Worm (Caenorhabditis elegans) whole organism, mixed stage, embryonic: ENCODE data around the gene sqst-1.

Source experiments
- M03D4.4 ChIP-seq: sonication (generic microtip); optimal IDR thresholded peaks from 2 replicates; lab custom pipeline; 2017; ENCODE audit warnings: mild to moderate bottlenecking, missing genetic modification characterization, missing compliant biosample characterization
- bed-3 ChIP-seq: fragments of 200-800 bp; sonication (Bioruptor generic); optimal IDR thresholded peaks from 3 replicates; lab custom pipeline; 2018; ENCODE audit warnings: mild to moderate bottlenecking, missing genetic modification characterization, moderate library complexity, missing compliant biosample characterization
- blmp-1 ChIP-seq: fragments of 150-350 bp; optimal IDR thresholded peaks from 2 replicates; lab custom pipeline; 2014; ENCODE audit warnings: missing biosample characterization, missing genetic modification characterization
- ceh-39 ChIP-seq: fragments of 150-350 bp; optimal IDR thresholded peaks from 2 replicates; lab custom pipeline; 2014; ENCODE audit warnings: missing biosample characterization, missing genetic modification characterization
- ceh-43 ChIP-seq: fragments of 200-800 bp; sonication (Bioruptor generic); optimal IDR thresholded peaks from 2 replicates; lab custom pipeline; 2018; ENCODE audit warnings: mild to moderate bottlenecking, missing genetic modification characterization, moderate library complexity, missing compliant biosample characterization
- ceh-83 ChIP-seq: fragments of 200-800 bp; sonication (Bioruptor generic); optimal IDR thresholded peaks from 2 replicates; lab custom pipeline; 2018; ENCODE audit warnings: mild to moderate bottlenecking, missing genetic modification characterization, missing compliant biosample characterization
- cnd-1 ChIP-seq: fragments of 200-800 bp; sonication (Bioruptor generic); optimal IDR thresholded peaks from 2 replicates; lab custom pipeline; 2018; ENCODE audit warnings: mild to moderate bottlenecking, missing genetic modification characterization, missing compliant biosample characterization
- drap-1 ChIP-seq: fragments of 200-800 bp; sonication (Bioruptor generic); optimal IDR thresholded peaks from 3 replicates; lab custom pipeline; 2018; ENCODE audit warnings: mild to moderate bottlenecking, missing genetic modification characterization, missing compliant biosample characterization
- elt-1 ChIP-seq: sonication (generic microtip); optimal IDR thresholded peaks from 2 replicates; lab custom pipeline; 2017; ENCODE audit warnings: missing genetic modification characterization, mild to moderate bottlenecking, missing compliant biosample characterization, antibody characterized with exemption, moderate library complexity, borderline replicate concordance; ENCODE audit not compliant: insufficient read depth
- elt-3 ChIP-seq: fragments of 150-350 bp; optimal IDR thresholded peaks from 2 replicates; lab custom pipeline; 2014; ENCODE audit warnings: missing biosample characterization, missing genetic modification characterization
- flh-1 ChIP-seq: fragments of 200-800 bp; sonication (Bioruptor generic); optimal IDR thresholded peaks from 2 replicates; lab custom pipeline; 2018; ENCODE audit warnings: mild to moderate bottlenecking, missing genetic modification characterization, moderate library complexity, missing compliant biosample characterization
- hlh-1 ChIP-seq: fragments of 150-350 bp; optimal IDR thresholded peaks from 2 replicates; lab custom pipeline; 2014; ENCODE audit warnings: missing biosample characterization, missing genetic modification reagents, missing genetic modification characterization
- lin-13 ChIP-seq: fragments of 150-350 bp; optimal IDR thresholded peaks from 2 replicates; lab custom pipeline; 2014; ENCODE audit warnings: missing biosample characterization, missing genetic modification characterization
- lin-32 ChIP-seq: fragments of 200-800 bp; sonication (Bioruptor generic); optimal IDR thresholded peaks from 2 replicates; lab custom pipeline; 2018; ENCODE audit warnings: mild to moderate bottlenecking, missing genetic modification characterization, missing compliant biosample characterization
- lsy-2 ChIP-seq: fragments of 150-350 bp; optimal IDR thresholded peaks from 2 replicates; lab custom pipeline; 2014; ENCODE audit warnings: missing biosample characterization, missing genetic modification characterization
- mep-1 ChIP-seq: fragments of 150-350 bp; optimal IDR thresholded peaks from 2 replicates; lab custom pipeline; 2017; ENCODE audit warnings: missing biosample characterization, missing genetic modification reagents, missing genetic modification characterization, inconsistent platforms
- nhr-12 ChIP-seq: fragments of 150-350 bp; optimal IDR thresholded peaks from 2 replicates; lab custom pipeline; 2014; ENCODE audit warnings: missing biosample characterization, missing genetic modification characterization
- nhr-2 ChIP-seq: fragments of 150-350 bp; optimal IDR thresholded peaks from 2 replicates; lab custom pipeline; 2014; ENCODE audit warnings: missing biosample characterization, missing genetic modification characterization
- nhr-237 ChIP-seq: fragments of 150-350 bp; optimal IDR thresholded peaks from 2 replicates; lab custom pipeline; 2014; ENCODE audit warnings: missing biosample characterization, missing genetic modification characterization
- nhr-76 ChIP-seq: sonication (generic microtip); optimal IDR thresholded peaks from 2 replicates; lab custom pipeline; 2017; ENCODE audit warnings: missing biosample characterization, missing genetic modification characterization
- pha-4 ChIP-seq: fragments of 150-350 bp; optimal IDR thresholded peaks from 2 replicates; lab custom pipeline; 2018; ENCODE audit warnings: missing biosample characterization, missing genetic modification reagents, missing genetic modification characterization
- sem-2 ChIP-seq: fragments of 200-800 bp; sonication (Bioruptor generic); optimal IDR thresholded peaks from 2 replicates; lab custom pipeline; 2018; ENCODE audit warnings: mild to moderate bottlenecking, missing genetic modification characterization, missing compliant biosample characterization
- snpc-4 ChIP-seq: fragments of 150-350 bp; optimal IDR thresholded peaks from 2 replicates; lab custom pipeline; 2014; ENCODE audit warnings: missing biosample characterization, missing genetic modification characterization
- sptf-1 ChIP-seq: sonication (generic microtip); optimal IDR thresholded peaks from 2 replicates; lab custom pipeline; 2017; ENCODE audit warnings: mild to moderate bottlenecking, missing genetic modification characterization, moderate library complexity, missing compliant biosample characterization
- tbx-8 ChIP-seq: fragments of 200-800 bp; sonication (Bioruptor generic); optimal IDR thresholded peaks from 2 replicates; lab custom pipeline; 2018; ENCODE audit warnings: mild to moderate bottlenecking, missing genetic modification characterization, moderate library complexity, missing compliant biosample characterization
- unc-120 ChIP-seq: sonication (generic microtip); optimal IDR thresholded peaks from 2 replicates; lab custom pipeline; 2017; ENCODE audit warnings: missing genetic modification characterization, missing compliant biosample characterization; ENCODE audit not compliant: poor library complexity, severe bottlenecking
- unc-39 ChIP-seq: fragments of 150-350 bp; optimal IDR thresholded peaks from 2 replicates; lab custom pipeline; 2014; ENCODE audit warnings: missing biosample characterization, missing genetic modification characterization
- unc-62 ChIP-seq: fragments of 150-350 bp; optimal IDR thresholded peaks from 2 replicates; lab custom pipeline; 2014; ENCODE audit warnings: missing biosample characterization, missing genetic modification reagents, missing genetic modification characterization
- zip-8 ChIP-seq: fragments of 150-350 bp; optimal IDR thresholded peaks from 2 replicates; lab custom pipeline; 2014; ENCODE audit warnings: missing biosample characterization, missing genetic modification characterization
- ztf-11 ChIP-seq: fragments of 150-350 bp; optimal IDR thresholded peaks from 2 replicates; lab custom pipeline; 2014; ENCODE audit warnings: missing biosample characterization, missing genetic modification characterization

Gene sqst-1

DNA sequence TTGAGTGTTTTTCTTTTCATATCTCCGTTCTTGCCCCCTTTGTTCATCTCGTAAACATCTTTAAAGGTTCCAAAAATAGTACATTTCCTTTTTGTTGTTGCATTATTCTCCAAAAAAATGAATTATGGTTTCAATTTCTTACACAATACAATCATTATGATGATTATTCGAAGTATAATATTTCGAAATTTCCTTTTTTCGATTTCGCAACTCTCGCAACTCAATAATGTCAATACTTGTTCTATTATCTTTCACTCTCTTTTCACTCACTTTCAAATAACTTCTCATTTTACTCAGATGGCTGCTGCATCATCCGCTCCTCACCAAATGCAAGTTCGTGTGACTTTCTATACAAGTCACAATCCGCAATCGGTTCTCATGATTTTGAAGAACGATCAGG lies at the start of gene sqst-1:
Gene sqst-1 (plus strand): TSS at position 298 of the 400 bp plus-strand sequence.
- no peak for TF ChIP-seq mep-1 (tag; lab: Kevin White, UChicago)
- no peak for TF ChIP-seq ztf-11 (tag; lab: Kevin White, UChicago)
- TF ChIP-seq sem-2 (GFP tag; lab: Kevin White, UChicago), result no peak
- no peak for TF ChIP-seq lsy-2 (tag; lab: Kevin White, UChicago)
- TF ChIP-seq M03D4.4, result no peak
- no peak for TF ChIP-seq elt-1 (tag; lab: Kevin White, UChicago)
- TF ChIP-seq unc-39 (tag; lab: Kevin White, UChicago), result no peak
- TF ChIP-seq lin-32 (GFP tag; lab: Kevin White, UChicago), result no peak
- no peak for TF ChIP-seq blmp-1 (tag; lab: Kevin White, UChicago)
- TF ChIP-seq elt-3, result no peak
- TF ChIP-seq sptf-1 (tag; lab: Kevin White, UChicago), result no peak
- no peak for TF ChIP-seq lin-13
- TF ChIP-seq flh-1 (GFP tag; lab: Kevin White, UChicago), result no peak
- TF ChIP-seq nhr-76, result no peak
- TF ChIP-seq bed-3 (GFP tag; lab: Kevin White, UChicago), result no peak
- TF ChIP-seq tbx-8 (GFP tag; lab: Kevin White, UChicago), result no peak
- TF ChIP-seq ceh-43 (GFP tag; lab: Kevin White, UChicago), result no peak
- TF ChIP-seq cnd-1 (tag; lab: Kevin White, UChicago), result no peak
- TF ChIP-seq pha-4, result no peak
- TF ChIP-seq hlh-1, result no peak

DNA sequence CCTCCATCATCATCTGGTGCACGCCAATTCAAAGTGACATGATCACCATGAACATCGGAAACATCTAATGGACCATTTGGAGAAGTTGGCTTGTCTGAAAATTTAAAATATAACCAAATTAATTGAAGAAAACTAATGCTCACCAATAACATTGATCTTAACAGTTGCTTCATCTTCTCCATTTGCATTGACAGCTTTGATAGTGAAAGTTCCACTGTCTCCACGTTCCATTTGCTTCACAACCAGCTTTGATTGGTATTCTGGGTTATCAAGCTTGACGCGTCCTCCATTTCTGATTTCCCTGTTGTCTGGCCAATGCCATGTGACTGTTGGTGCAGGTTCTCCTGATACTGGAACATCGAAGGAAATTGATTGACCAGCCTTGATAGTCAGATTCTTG lies 47.7 kb upstream of the sqst-1 start:
- TF ChIP-seq nhr-2 (tag; lab: Kevin White, UChicago) (no peak), tbx-8 (GFP tag; lab: Kevin White, UChicago) (no peak), bed-3 (GFP tag; lab: Kevin White, UChicago) (no peak), nhr-76 (no peak), lin-32 (GFP tag; lab: Kevin White, UChicago) (no peak), sem-2 (GFP tag; lab: Kevin White, UChicago) (no peak), lsy-2 (tag; lab: Kevin White, UChicago) (no peak), nhr-237 (tag; lab: Kevin White, UChicago) (no peak), elt-1 (tag; lab: Kevin White, UChicago) (no peak), drap-1 (GFP tag; lab: Kevin White, UChicago) (no peak), unc-120 (tag; lab: Kevin White, UChicago) (no peak), ztf-11 (tag; lab: Kevin White, UChicago) (no peak), ceh-83 (GFP tag; lab: Kevin White, UChicago) (no peak), blmp-1 (tag; lab: Kevin White, UChicago) (no peak), ceh-39 (tag; lab: Kevin White, UChicago) (no peak)

DNA sequence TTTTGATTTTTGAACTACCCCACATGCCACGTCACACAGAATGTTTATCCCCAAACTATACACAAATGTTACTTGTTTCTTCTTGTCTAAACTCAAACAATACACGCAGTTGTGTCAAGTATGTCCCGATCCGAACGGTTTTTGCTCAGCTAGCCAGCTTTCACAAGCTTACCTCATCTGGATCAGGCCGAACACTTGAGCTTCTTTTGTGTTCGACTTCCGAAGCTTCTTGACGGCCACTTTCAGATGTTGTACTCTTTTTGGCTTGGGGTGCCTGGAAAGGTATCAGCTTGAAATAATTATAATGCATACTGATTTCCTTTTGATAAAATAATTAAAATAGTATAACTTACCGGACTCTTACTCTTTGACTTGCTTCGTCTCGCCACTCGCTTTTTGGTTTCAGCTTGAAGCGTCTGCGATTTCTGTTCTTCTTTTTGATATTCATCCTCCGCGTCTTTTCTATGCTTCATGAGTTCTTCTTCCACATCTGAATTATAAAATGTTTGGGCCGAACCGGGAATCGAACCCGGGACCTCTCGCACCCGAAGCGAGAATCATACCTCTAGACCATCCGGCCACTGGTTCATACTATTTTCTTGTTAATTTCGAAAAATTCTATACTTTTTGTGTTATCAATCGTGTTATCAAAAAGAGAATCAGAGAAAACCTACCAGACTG lies 28.9 kb upstream of the sqst-1 start:
- no peak for TF ChIP-seq ztf-11 (tag; lab: Kevin White, UChicago)
- TF ChIP-seq, all 35 proteins: peak for 0

DNA sequence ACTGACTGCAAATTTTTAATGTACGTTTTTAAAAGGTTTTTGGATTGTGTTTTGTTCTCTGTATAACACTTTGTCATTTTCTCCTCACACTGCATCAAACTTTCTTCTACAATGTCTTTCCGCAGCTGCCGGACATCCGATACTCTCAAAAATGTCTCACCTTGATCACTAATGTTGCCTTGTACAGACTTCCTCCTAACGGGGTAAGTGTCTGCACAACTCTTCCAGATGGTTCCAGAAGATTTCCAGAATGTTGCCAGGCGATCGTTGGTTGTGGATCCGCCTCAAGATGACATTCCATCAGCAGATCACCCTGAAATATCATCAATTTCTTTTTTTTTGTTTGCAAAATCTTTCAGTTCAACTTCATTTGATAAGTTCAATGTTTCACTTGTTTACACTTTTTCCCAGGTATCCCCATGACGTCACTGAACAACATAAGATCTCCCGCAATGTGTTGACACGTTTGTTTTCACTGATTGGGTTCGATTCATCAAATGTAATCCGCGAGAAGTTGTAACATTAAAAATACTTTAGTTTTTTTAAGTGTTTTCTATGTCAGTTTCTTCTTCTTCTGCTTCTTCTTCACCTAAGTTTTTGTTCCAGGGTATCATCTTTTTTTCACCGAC lies 24.9 kb upstream of the sqst-1 start:
- TF ChIP-seq pha-4, result no peak
- TF ChIP-seq zip-8 (tag; lab: Kevin White, UChicago), result no peak
- TF ChIP-seq, all 35 proteins: peak for 0

DNA sequence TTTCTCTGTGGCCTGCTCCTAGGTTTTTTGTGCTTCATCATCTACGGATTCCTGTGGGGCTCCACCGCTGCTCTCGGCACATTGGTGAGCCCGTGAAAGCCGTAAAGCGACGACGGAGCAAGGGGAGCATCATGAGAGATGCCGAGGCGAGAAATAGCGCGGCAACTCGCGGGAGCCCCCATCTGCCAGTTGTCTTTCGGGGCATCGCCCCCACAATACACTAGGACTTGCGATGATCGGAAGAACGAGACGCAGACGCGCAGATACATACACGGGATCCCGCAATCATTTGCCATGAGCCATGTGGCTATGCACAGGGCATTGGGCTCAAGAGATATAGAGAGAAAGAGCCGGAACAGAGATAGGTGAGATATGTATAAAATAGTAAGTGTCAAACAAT lies 23.7 kb upstream of the sqst-1 start:
- no peak for TF ChIP-seq zip-8 (tag; lab: Kevin White, UChicago)
- TF ChIP-seq snpc-4, result no peak
- TF ChIP-seq unc-120 (tag; lab: Kevin White, UChicago), result peak; percentile 96
- TF ChIP-seq hlh-1, result peak; percentile 89
- peak; percentile 1 for TF ChIP-seq drap-1 (GFP tag; lab: Kevin White, UChicago)
- TF ChIP-seq nhr-12 (tag; lab: Kevin White, UChicago), result no peak
- peak; percentile 65 for TF ChIP-seq unc-62 (GFP tag; lab: Kevin White, UChicago)
- no peak for TF ChIP-seq sptf-1 (tag; lab: Kevin White, UChicago)
- peak; percentile 39 for TF ChIP-seq M03D4.4
